Fruit fly (Drosophila melanogaster) whole organism, prepupa: ENCODE data around the gene CG4239.

Experiments used
- Blimp-1 ChIP-seq: fragments of 200-800 bp; sonication (Bioruptor generic); optimal IDR thresholded peaks from 3 replicates; lab custom pipeline; 2017; ENCODE audit warnings: missing biosample characterization, missing genetic modification characterization, mild to moderate bottlenecking, moderate library complexity, missing genetic modification reagents
- CG10631 ChIP-seq: fragments of 200-800 bp; sonication (Bioruptor generic); optimal IDR thresholded peaks from 2 replicates; lab custom pipeline; 2016; ENCODE audit warnings: missing biosample characterization, missing genetic modification characterization
- CG11294 ChIP-seq: fragments of 200-800 bp; sonication (Bioruptor generic); IDR thresholded peaks from 2 replicates; pipeline ENCODE4 v1.3.6; 2022; ENCODE audit warnings: missing biosample characterization, missing genetic modification characterization
- CG11762 ChIP-seq: fragments of 200-800 bp; sonication (Bioruptor generic); optimal IDR thresholded peaks from 3 replicates; lab custom pipeline; 2016; ENCODE audit warnings: missing biosample characterization, missing genetic modification characterization; ENCODE audit not compliant: insufficient read depth
- CG15336 ChIP-seq: fragments of 200-800 bp; sonication (Bioruptor generic); IDR thresholded peaks from 2 replicates; pipeline ENCODE4 v1.3.6; 2022; ENCODE audit warnings: missing biosample characterization, missing genetic modification characterization
- CG1621 ChIP-seq: fragments of 200-800 bp; sonication (Bioruptor generic); optimal IDR thresholded peaks from 3 replicates; lab custom pipeline; 2018; ENCODE audit warnings: missing biosample characterization, mild to moderate bottlenecking, missing genetic modification characterization
- CG16779 ChIP-seq: fragments of 200-800 bp; sonication (Bioruptor generic); optimal IDR thresholded peaks from 3 replicates; lab custom pipeline; 2017; ENCODE audit warnings: missing biosample characterization, mild to moderate bottlenecking, missing genetic modification characterization
- CG3032 ChIP-seq: fragments of 200-800 bp; optimal IDR thresholded peaks from 2 replicates; lab custom pipeline; 2019; ENCODE audit warnings: missing biosample characterization, mild to moderate bottlenecking, missing genetic modification characterization, moderate library complexity
- CG31627 ChIP-seq: fragments of 200-800 bp; sonication (Bioruptor generic); optimal IDR thresholded peaks from 3 replicates; lab custom pipeline; 2016; ENCODE audit warnings: missing biosample characterization, missing genetic modification characterization
- CG34406 ChIP-seq: fragments of 200-800 bp; sonication (Bioruptor generic); optimal IDR thresholded peaks from 3 replicates; lab custom pipeline; 2016; ENCODE audit warnings: missing biosample characterization, missing genetic modification characterization
- CG6163 ChIP-seq: fragments of 200-800 bp; sonication (Bioruptor generic); IDR thresholded peaks from 3 replicates; pipeline ENCODE4 v1.3.6; 2022; ENCODE audit warnings: missing biosample characterization, missing genetic modification characterization
- CG6276 ChIP-seq: fragments of 200-800 bp; sonication (Bioruptor generic); optimal IDR thresholded peaks from 2 replicates; lab custom pipeline; 2017; ENCODE audit warnings: missing biosample characterization, mild to moderate bottlenecking, missing genetic modification characterization
- CG6792 ChIP-seq: fragments of 200-800 bp; sonication (Bioruptor generic); optimal IDR thresholded peaks from 3 replicates; lab custom pipeline; 2016; ENCODE audit warnings: missing biosample characterization, missing genetic modification characterization
- CG6808 ChIP-seq: fragments of 200-800 bp; sonication (Bioruptor generic); optimal IDR thresholded peaks from 3 replicates; lab custom pipeline; 2017; ENCODE audit warnings: missing biosample characterization, missing genetic modification characterization, mild to moderate bottlenecking, moderate library complexity, missing genetic modification reagents
- CG7368 ChIP-seq: fragments of 200-800 bp; sonication (Bioruptor generic); optimal IDR thresholded peaks from 3 replicates; lab custom pipeline; 2016; ENCODE audit warnings: missing biosample characterization, missing genetic modification characterization
- CG8632 ChIP-seq: fragments of 200-800 bp; sonication (Bioruptor generic); optimal IDR thresholded peaks from 3 replicates; lab custom pipeline; 2016; ENCODE audit warnings: missing biosample characterization, missing genetic modification characterization
- CG9139 ChIP-seq: fragments of 200-800 bp; sonication (Bioruptor generic); optimal IDR thresholded peaks from 3 replicates; lab custom pipeline; 2017; ENCODE audit warnings: missing biosample characterization, mild to moderate bottlenecking, missing genetic modification characterization
- Eip78C ChIP-seq: fragments of 200-800 bp; sonication (Bioruptor generic); peaks from one replicate; lab custom pipeline; 2016; ENCODE audit warnings: missing biosample characterization, missing genetic modification characterization
- Eip93F ChIP-seq: fragments of 200-800 bp; sonication (Bioruptor generic); optimal IDR thresholded peaks from 2 replicates; lab custom pipeline; 2016; ENCODE audit warnings: missing biosample characterization, mild to moderate bottlenecking, missing genetic modification characterization
- Ets96B ChIP-seq: fragments of 200-800 bp; optimal IDR thresholded peaks from 2 replicates; lab custom pipeline; 2019; ENCODE audit warnings: missing biosample characterization, mild to moderate bottlenecking, missing genetic modification characterization, moderate library complexity
- Hr38 ChIP-seq: sonication (Bioruptor generic); optimal IDR thresholded peaks from 2 replicates; lab custom pipeline; 2016; ENCODE audit warnings: missing biosample characterization, missing genetic modification characterization
- Hr39 ChIP-seq: fragments of 200-800 bp; sonication (Bioruptor generic); optimal IDR thresholded peaks from 2 replicates; lab custom pipeline; 2016; ENCODE audit warnings: missing biosample characterization, missing genetic modification characterization
- Hr4 ChIP-seq: fragments of 200-800 bp; sonication (Bioruptor generic); optimal IDR thresholded peaks from 3 replicates; lab custom pipeline; 2016; ENCODE audit warnings: missing biosample characterization, missing genetic modification characterization
- Lpt ChIP-seq: fragments of 200-800 bp; sonication (Bioruptor generic); optimal IDR thresholded peaks from 3 replicates; lab custom pipeline; 2016; ENCODE audit warnings: missing biosample characterization, missing genetic modification characterization
- Sox102F ChIP-seq: fragments of 200-800 bp; sonication (Bioruptor generic); optimal IDR thresholded peaks from 2 replicates; lab custom pipeline; 2016; ENCODE audit warnings: missing biosample characterization, mild to moderate bottlenecking, missing genetic modification characterization
- Sox14 ChIP-seq: fragments of 200-800 bp; sonication (Bioruptor generic); optimal IDR thresholded peaks from 3 replicates; lab custom pipeline; 2016; ENCODE audit warnings: missing biosample characterization, missing genetic modification characterization
- Sox15 ChIP-seq: fragments of 200-800 bp; sonication (Bioruptor generic); optimal IDR thresholded peaks from 3 replicates; lab custom pipeline; 2016; ENCODE audit warnings: missing biosample characterization, missing genetic modification characterization
- achi ChIP-seq: fragments of 200-800 bp; sonication (Bioruptor generic); optimal IDR thresholded peaks from 3 replicates; lab custom pipeline; 2016; ENCODE audit warnings: missing biosample characterization, missing genetic modification characterization
- cyc ChIP-seq: fragments of 200-800 bp; sonication (Bioruptor generic); optimal IDR thresholded peaks from 3 replicates; lab custom pipeline; 2016; ENCODE audit warnings: missing biosample characterization, missing genetic modification characterization
- eg ChIP-seq: fragments of 200-800 bp; sonication (Bioruptor generic); IDR thresholded peaks from 3 replicates; pipeline ENCODE4 v1.3.6; 2022; ENCODE audit warnings: missing biosample characterization, missing genetic modification characterization
- esn ChIP-seq: fragments of 200-800 bp; sonication (Bioruptor generic); optimal IDR thresholded peaks from 2 replicates; lab custom pipeline; 2016; ENCODE audit warnings: missing biosample characterization, mild to moderate bottlenecking, missing genetic modification characterization, moderate library complexity
- fkh ChIP-seq: fragments of 200-800 bp; sonication (Bioruptor generic); optimal IDR thresholded peaks from 3 replicates; lab custom pipeline; 2017; ENCODE audit warnings: missing biosample characterization, mild to moderate bottlenecking, missing genetic modification characterization, moderate library complexity
- lz ChIP-seq: fragments of 200-800 bp; sonication (Bioruptor generic); optimal IDR thresholded peaks from 3 replicates; lab custom pipeline; 2016; ENCODE audit warnings: missing biosample characterization, missing genetic modification characterization
- pdm3 ChIP-seq: fragments of 200-800 bp; sonication (Bioruptor generic); optimal IDR thresholded peaks from 3 replicates; lab custom pipeline; 2016; ENCODE audit warnings: missing biosample characterization, missing genetic modification characterization
- salr ChIP-seq, 2 experiments: fragments of 200-800 bp; sonication (Bioruptor generic); optimal IDR thresholded peaks; 3 replicates each; lab custom pipeline; 2016 to 2018; ENCODE audit warnings: missing biosample characterization in 2 of 2, missing genetic modification characterization in 2 of 2, mild to moderate bottlenecking in 1 of 2
- ss ChIP-seq, 2 experiments: fragments of 200-800 bp; sonication (Bioruptor generic); optimal IDR thresholded peaks; 2 replicates in 1 of 2; 3 replicates in 1 of 2; lab custom pipeline; 2017 to 2018; ENCODE audit warnings: mild to moderate bottlenecking in 2 of 2, missing biosample characterization in 2 of 2, missing genetic modification characterization in 2 of 2, moderate library complexity in 1 of 2
- svp ChIP-seq: fragments of 200-800 bp; sonication (Bioruptor generic); peaks from one replicate; lab custom pipeline; 2016; ENCODE audit warnings: missing biosample characterization, missing genetic modification characterization
- topi ChIP-seq: fragments of 200-800 bp; sonication (Bioruptor generic); optimal IDR thresholded peaks from 3 replicates; lab custom pipeline; 2016; ENCODE audit warnings: missing biosample characterization, missing genetic modification characterization
- vri ChIP-seq: fragments of 200-800 bp; sonication (Bioruptor generic); optimal IDR thresholded peaks from 3 replicates; lab custom pipeline; 2016; ENCODE audit warnings: missing biosample characterization, mild to moderate bottlenecking, missing genetic modification characterization

The CG4239 gene

DNA sequence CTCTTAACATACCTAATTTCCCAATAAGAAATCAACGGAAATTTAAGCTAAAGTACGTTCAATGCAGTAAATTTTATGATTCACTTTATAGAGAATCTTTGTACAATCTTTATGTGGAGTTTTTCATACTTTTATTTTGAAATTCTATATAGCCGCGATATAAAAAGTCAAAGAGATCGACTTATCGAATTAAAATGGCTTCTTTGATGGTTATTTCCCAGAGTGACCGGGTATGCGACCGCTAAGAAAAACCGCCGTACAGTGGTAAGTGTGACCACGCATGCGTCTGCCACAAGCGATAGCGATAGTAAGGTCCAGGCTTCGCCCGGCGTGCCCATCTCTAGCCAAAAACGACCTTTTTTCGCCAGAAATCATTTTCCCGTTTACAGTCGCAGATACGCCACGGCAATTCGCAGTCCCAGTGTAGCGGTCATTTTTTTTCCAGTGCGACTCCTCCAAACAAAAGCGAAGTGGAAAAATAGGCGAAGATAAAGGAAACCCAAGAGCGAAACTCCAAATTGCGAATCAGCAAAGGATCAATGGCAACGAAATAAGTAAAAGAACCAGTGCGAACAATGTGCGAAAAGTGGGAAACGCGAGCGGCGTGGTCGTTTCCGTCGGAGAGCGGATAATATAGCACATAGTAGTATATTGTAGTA lies 37.5 kb downstream of the CG4239 start, which contains the start of gene hang (continued):
- TF ChIP-seq CG34406 (GFP tag; lab: Kevin White, UChicago) (no peak), Hr39 (GFP tag; lab: Kevin White, UChicago) (peak; percentile 0), Sox15 (GFP tag; lab: Kevin White, UChicago) (no peak)
- TF ChIP-seq, all 60 proteins: peak for 33

DNA sequence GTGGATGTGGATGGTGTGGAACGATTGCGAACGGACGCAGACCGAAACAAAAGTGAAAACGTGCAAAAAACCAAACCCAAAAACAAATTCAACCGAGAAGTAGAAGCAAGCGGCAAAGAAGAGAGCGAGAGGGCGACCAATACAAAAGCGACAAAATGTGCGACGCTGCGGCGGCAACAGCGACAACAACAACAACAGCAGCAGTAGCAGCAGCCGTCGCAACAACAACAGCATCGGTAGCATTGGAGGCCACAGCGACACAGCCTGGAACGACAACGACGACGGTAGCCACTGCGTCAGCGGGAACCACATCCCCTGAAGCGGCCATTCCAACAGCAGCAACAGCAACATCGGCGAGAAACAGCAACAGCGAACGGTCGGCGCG lies 38.0 kb downstream of the CG4239 start:
- no peak for TF ChIP-seq Lpt (GFP tag; lab: Kevin White, UChicago)
- TF ChIP-seq Eip93F (GFP tag; lab: Kevin White, UChicago), result peak; percentile 15
- TF ChIP-seq CG15336 (GFP tag; lab: Robert Waterston, UW), result peak; percentile 53
- TF ChIP-seq Ets96B (tag; lab: Kevin White, UChicago), result no peak
- TF ChIP-seq CG6163 (GFP tag; lab: Robert Waterston, UW), result peak; percentile 55; the same call in 2 of the 3 replicates
- peak; percentile 14 for TF ChIP-seq CG6276 (GFP tag; lab: Kevin White, UChicago)
- peak; percentile 21; the same call in 1 of the 3 replicates for TF ChIP-seq eg (GFP tag; lab: Robert Waterston, UW)
- TF ChIP-seq Sox15 (GFP tag; lab: Kevin White, UChicago), result no peak
- no peak for TF ChIP-seq CG31627 (GFP tag; lab: Kevin White, UChicago)
- no peak for TF ChIP-seq CG8632
- TF ChIP-seq CG11294 (GFP tag; lab: Robert Waterston, UW), result peak; percentile 16; the same call in 1 of the 2 replicates
- TF ChIP-seq ss (GFP tag; optimal IDR thresholded peaks at IDR 0.05; lab: Kevin White, UChicago), result no peak
- peak; percentile 70 for TF ChIP-seq svp
- peak; percentile 38 for TF ChIP-seq Blimp-1 (GFP tag; lab: Kevin White, UChicago)
- no peak for TF ChIP-seq achi

DNA sequence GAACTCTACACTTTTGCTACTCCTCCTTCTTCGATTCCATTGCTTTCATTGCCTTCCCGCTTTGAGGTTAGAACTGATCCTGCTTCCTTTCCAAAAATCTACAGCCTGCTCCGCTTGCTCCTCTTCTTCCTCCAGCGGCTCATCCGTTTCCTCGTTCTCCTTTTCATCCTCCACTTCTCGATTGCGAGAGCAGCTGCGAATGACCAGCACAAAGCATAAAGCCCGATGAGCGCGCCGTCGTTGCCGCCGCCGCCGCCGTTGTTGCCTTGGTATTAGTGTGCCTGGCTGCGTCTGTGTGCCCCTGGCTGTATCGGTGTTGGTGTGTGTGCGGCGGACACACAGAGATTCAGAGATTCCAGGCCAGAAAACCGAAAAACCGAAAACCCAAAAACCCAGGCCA lies 39.2 kb downstream of the CG4239 start:
- TF ChIP-seq lz (GFP tag; lab: Kevin White, UChicago), result no peak
- TF ChIP-seq svp, result peak; percentile 81
- TF ChIP-seq CG6808 (GFP tag; lab: Kevin White, UChicago), result no peak
- TF ChIP-seq, all 60 proteins: peak for 1

DNA sequence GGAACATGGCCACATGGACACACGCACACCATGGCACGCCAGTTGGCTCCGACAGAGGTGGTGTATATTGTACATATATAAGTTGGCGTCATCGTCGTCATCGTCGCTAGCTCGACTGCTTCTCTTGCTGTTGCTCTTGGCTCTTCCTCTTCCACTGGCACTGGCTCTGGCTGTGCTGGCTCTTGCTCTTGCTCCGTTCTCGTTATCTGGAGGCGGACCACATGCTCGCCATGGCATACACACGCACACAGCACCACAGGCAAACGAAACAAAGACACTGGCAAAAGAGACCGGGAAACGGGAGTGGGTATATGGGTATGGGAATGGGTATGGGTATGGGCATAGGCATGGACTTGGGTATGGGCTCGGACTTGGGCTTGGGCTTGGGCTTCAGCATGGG lies 40.1 kb downstream of the CG4239 start:
- TF ChIP-seq lz (GFP tag; lab: Kevin White, UChicago) (no peak), CG15336 (GFP tag; lab: Robert Waterston, UW) (peak; percentile 22; the same call in 1 of the 2 replicates), CG6163 (GFP tag; lab: Robert Waterston, UW) (peak; percentile 45; the same call in 1 of the 3 replicates), Sox14 (GFP tag; lab: Kevin White, UChicago) (peak; percentile 62), svp (peak; percentile 67), Eip78C (peak; percentile 64), CG16779 (peak; percentile 20), CG9139 (peak; percentile 4), CG6792 (GFP tag; lab: Kevin White, UChicago) (no peak), vri (GFP tag; lab: Kevin White, UChicago) (no peak), ss (GFP tag; optimal IDR thresholded peaks at IDR 0.05; lab: Kevin White, UChicago) (peak; percentile 49 to 57), CG34406 (GFP tag; lab: Kevin White, UChicago) (no peak), CG8632 (no peak), Lpt (GFP tag; lab: Kevin White, UChicago) (peak; percentile 9)

DNA sequence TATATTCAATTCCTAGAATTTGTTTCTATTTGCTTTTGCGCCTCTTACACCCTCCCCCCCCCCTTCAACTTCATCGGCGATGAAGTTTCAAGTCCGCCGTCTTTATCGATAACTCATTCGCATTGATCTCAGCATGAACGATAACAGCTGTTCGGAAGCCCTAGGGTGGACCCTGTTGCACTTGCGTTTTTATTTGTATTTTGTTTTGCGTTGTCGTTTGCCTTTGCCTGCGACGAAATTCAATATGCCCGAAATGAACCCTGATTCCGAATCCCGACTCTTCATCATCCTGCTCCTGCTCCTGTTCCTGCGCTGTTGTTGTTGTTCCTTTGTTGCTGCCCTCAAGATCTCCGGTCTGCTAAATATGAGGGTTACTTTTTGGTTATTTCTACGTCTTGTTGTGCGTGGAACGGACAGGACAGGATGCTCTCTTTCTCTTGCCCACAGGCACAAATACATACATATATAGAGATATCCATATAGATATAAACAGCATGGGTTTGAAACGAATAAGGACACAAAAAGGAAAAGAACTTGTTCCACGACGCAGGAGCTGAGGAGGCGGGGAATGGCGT lies 41.5 kb downstream of the CG4239 start:
- TF ChIP-seq Hr4 (GFP tag; lab: Kevin White, UChicago) (no peak), topi (GFP tag; lab: Kevin White, UChicago) (peak; percentile 14), Sox14 (GFP tag; lab: Kevin White, UChicago) (peak; percentile 16), CG3032 (tag; lab: Kevin White, UChicago) (peak; percentile 3), CG1621 (tag; lab: Kevin White, UChicago) (peak; percentile 21), CG10631 (peak; percentile 6), Ets96B (tag; lab: Kevin White, UChicago) (no peak), ss (GFP tag; optimal IDR thresholded peaks at IDR 0.05; lab: Kevin White, UChicago) (peak in 1 of 2 experiments; percentile 23), CG34406 (GFP tag; lab: Kevin White, UChicago) (peak; percentile 30), Hr38 (GFP tag; lab: Kevin White, UChicago) (no peak), esn (GFP tag; lab: Kevin White, UChicago) (peak; percentile 36), CG6163 (GFP tag; lab: Robert Waterston, UW) (peak; percentile 40; the same call in 1 of the 3 replicates), CG7368 (GFP tag; lab: Kevin White, UChicago) (no peak), Eip78C (peak; percentile 46), Hr39 (GFP tag; lab: Kevin White, UChicago) (no peak), CG6792 (GFP tag; lab: Kevin White, UChicago) (peak; percentile 10), salr (GFP tag; optimal IDR thresholded peaks at IDR 0.05; lab: Kevin White, UChicago) (no peak), pdm3 (GFP tag; lab: Kevin White, UChicago) (no peak), svp (peak; percentile 49), CG11762 (GFP tag; lab: Kevin White, UChicago) (no peak), CG8632 (peak; percentile 3), cyc (no peak), lz (GFP tag; lab: Kevin White, UChicago) (peak; percentile 13), Sox102F (GFP tag; lab: Kevin White, UChicago) (no peak), fkh (GFP tag; lab: Kevin White, UChicago) (no peak)
